Fruit fly (Drosophila melanogaster) whole organism, embryonic: ENCODE results near the gene Bap111.
A peak's percentile ranks its signal among the peaks of the same experiment; 100 is the strongest.

Experiments
- CG10321 ChIP-seq: fragments of 200-800 bp; sonication (Bioruptor generic); IDR thresholded peaks from 2 replicates; pipeline ENCODE4 v1.3.6; 2022; ENCODE audit warnings: missing biosample characterization, missing genetic modification characterization
- CG11560 ChIP-seq: fragments of 200-800 bp; sonication (Bioruptor generic); IDR thresholded peaks from 3 replicates; pipeline ENCODE4 v1.3.6; 2022; ENCODE audit warnings: missing biosample characterization, missing genetic modification characterization
- CG17568 ChIP-seq: fragments of 200-800 bp; sonication (Bioruptor generic); optimal IDR thresholded peaks from 2 replicates; lab custom pipeline; 2018; ENCODE audit warnings: missing biosample characterization, mild to moderate bottlenecking, missing genetic modification characterization, moderate library complexity
- CG6683 ChIP-seq: fragments of 200-800 bp; sonication (Bioruptor generic); optimal IDR thresholded peaks from 2 replicates; lab custom pipeline; 2017; ENCODE audit warnings: missing biosample characterization, mild to moderate bottlenecking, missing genetic modification characterization, missing genetic modification reagents
- Doc3 ChIP-seq: fragments of 200-800 bp; sonication (Bioruptor generic); IDR thresholded peaks from 3 replicates; pipeline ENCODE4 v1.3.6; 2022; ENCODE audit warnings: missing biosample characterization, missing genetic modification characterization; ENCODE audit not compliant: partially characterized antibody
- NC2α ChIP-seq: fragments of 200-800 bp; sonication (Bioruptor generic); optimal IDR thresholded peaks from 2 replicates; lab custom pipeline; 2016; ENCODE audit warnings: missing biosample characterization, missing genetic modification characterization
- Sox102F ChIP-seq: fragments of 200-800 bp; sonication (Bioruptor generic); optimal IDR thresholded peaks from 2 replicates; lab custom pipeline; 2018; ENCODE audit warnings: missing biosample characterization, mild to moderate bottlenecking, missing genetic modification characterization, moderate library complexity
- Usf ChIP-seq: fragments of 200-800 bp; sonication (Bioruptor generic); optimal IDR thresholded peaks from 2 replicates; lab custom pipeline; 2017; ENCODE audit warnings: missing genotype, missing biosample characterization, missing genetic modification characterization
- disco-r ChIP-seq: fragments of 200-800 bp; sonication (Bioruptor generic); optimal IDR thresholded peaks from 2 replicates; lab custom pipeline; 2016; ENCODE audit warnings: missing biosample characterization, missing genetic modification characterization
- fd64A ChIP-seq: fragments of 200-800 bp; sonication (Bioruptor generic); optimal IDR thresholded peaks from 3 replicates; lab custom pipeline; 2018; ENCODE audit warnings: missing biosample characterization, mild to moderate bottlenecking, missing genetic modification characterization
- grau ChIP-seq: fragments of 200-800 bp; optimal IDR thresholded peaks from 3 replicates; lab custom pipeline; 2019; ENCODE audit warnings: missing biosample characterization, mild to moderate bottlenecking, missing genetic modification characterization, moderate library complexity
- sna ChIP-seq: fragments of 200-800 bp; sonication (Bioruptor generic); IDR thresholded peaks from 2 replicates; pipeline ENCODE4 v1.3.6; 2022; ENCODE audit warnings: missing biosample characterization, missing genetic modification characterization; ENCODE audit not compliant: partially characterized antibody
- tll ChIP-seq, 2 experiments: fragments of 200-800 bp in 1 of 2; fragments of >200 bp in 1 of 2; sonication (Bioruptor generic) in 1 of 2; optimal IDR thresholded peaks; 2 replicates each; lab custom pipeline; 2017 to 2019; ENCODE audit warnings: missing biosample characterization in 2 of 2, missing genetic modification characterization in 2 of 2, mild to moderate bottlenecking in 1 of 2, moderate library complexity in 1 of 2

dm6 chrX:9118961-9119633 is 30.0 kb upstream of the Bap111 start:
- no peak for TF ChIP-seq disco-r (GFP tag; lab: Kevin White, UChicago)
- no peak for TF ChIP-seq Doc3 (GFP tag; lab: Robert Waterston, UW)
- TF ChIP-seq fd64A (GFP tag; lab: Kevin White, UChicago), result peak; percentile 10
- TF ChIP-seq CG10321 (GFP tag; lab: Robert Waterston, UW), result no peak
- no peak for TF ChIP-seq Sox102F (GFP tag; lab: Kevin White, UChicago)
- no peak for TF ChIP-seq sna (GFP tag; lab: Robert Waterston, UW)
- no peak for TF ChIP-seq CG11560 (tag; lab: Robert Waterston, UW)
- TF ChIP-seq CG6683 (GFP tag; lab: Kevin White, UChicago), result no peak
- no peak for TF ChIP-seq grau (tag; lab: Kevin White, UChicago)
- no peak for TF ChIP-seq NC2α (GFP tag; lab: Kevin White, UChicago)
- TF ChIP-seq CG17568 (GFP tag; lab: Kevin White, UChicago), result no peak
- no peak for TF ChIP-seq Usf (GFP tag; lab: Kevin White, UChicago)
- no peak for TF ChIP-seq tll (GFP tag; optimal IDR thresholded peaks at IDR 0.05; lab: Kevin White, UChicago)
